Worm (Caenorhabditis elegans) whole organism, late embryonic: ENCODE measurements around the gene D2096.9.
"Not testable (repeated sequence)": the region's sequence is repeated elsewhere in the genome, so short reads cannot be mapped to it uniquely, and the experiment has no call there.

Experiments
- F13H6.1 ChIP-seq: sonication (generic microtip); optimal IDR thresholded peaks from 2 replicates; lab custom pipeline; 2016; ENCODE audit warnings: missing genetic modification characterization, missing compliant biosample characterization
- K09A11.1 ChIP-seq: sonication (generic microtip); optimal IDR thresholded peaks from 2 replicates; lab custom pipeline; 2017; ENCODE audit warnings: antibody characterized with exemption, mild to moderate bottlenecking, missing genetic modification characterization, missing compliant biosample characterization; ENCODE audit not compliant: insufficient read depth
- T23F11.4 ChIP-seq: fragments of 200-800 bp; sonication (Bioruptor generic); optimal IDR thresholded peaks from 2 replicates; lab custom pipeline; 2018; ENCODE audit warnings: mild to moderate bottlenecking, missing genetic modification characterization, missing compliant biosample characterization
- ceh-18 ChIP-seq: sonication (generic microtip); optimal IDR thresholded peaks from 2 replicates; lab custom pipeline; 2016; ENCODE audit warnings: missing genetic modification characterization, missing compliant biosample characterization
- ceh-19 ChIP-seq: fragments of 200-800 bp; sonication (Bioruptor generic); optimal IDR thresholded peaks from 2 replicates; lab custom pipeline; 2018; ENCODE audit warnings: mild to moderate bottlenecking, missing genetic modification characterization, missing compliant biosample characterization
- ceh-2 ChIP-seq: sonication (generic microtip); optimal IDR thresholded peaks from 2 replicates; lab custom pipeline; 2016; ENCODE audit warnings: missing genotype, missing genetic modification characterization, missing compliant biosample characterization
- ceh-24 ChIP-seq: sonication (generic microtip); optimal IDR thresholded peaks from 2 replicates; lab custom pipeline; 2016; ENCODE audit warnings: mild to moderate bottlenecking, missing genetic modification characterization, missing compliant biosample characterization
- ceh-31 ChIP-seq: sonication (generic microtip); optimal IDR thresholded peaks from 2 replicates; lab custom pipeline; 2016; ENCODE audit warnings: missing genetic modification characterization, missing compliant biosample characterization
- ceh-34 ChIP-seq: sonication (generic microtip); optimal IDR thresholded peaks from 2 replicates; lab custom pipeline; 2016; ENCODE audit warnings: mild to moderate bottlenecking, missing genetic modification characterization, missing compliant biosample characterization
- ceh-45 ChIP-seq: fragments of 200-800 bp; sonication (Bioruptor generic); IDR thresholded peaks from 2 replicates; pipeline ENCODE4 v1.3.6; 2022; ENCODE audit warnings: missing genetic modification reagents, missing genetic modification characterization, missing compliant biosample characterization
- ceh-48 ChIP-seq: sonication (generic microtip); optimal IDR thresholded peaks from 2 replicates; lab custom pipeline; 2016; ENCODE audit warnings: missing genetic modification characterization, inconsistent platforms, missing compliant biosample characterization
- che-1 ChIP-seq: sonication (generic microtip); optimal IDR thresholded peaks from 2 replicates; lab custom pipeline; 2016; ENCODE audit warnings: mild to moderate bottlenecking, missing genetic modification characterization, missing compliant biosample characterization
- dve-1 ChIP-seq: sonication (generic microtip); optimal IDR thresholded peaks from 2 replicates; lab custom pipeline; 2017; ENCODE audit warnings: antibody characterized with exemption, mild to moderate bottlenecking, missing genetic modification characterization, missing compliant biosample characterization
- elt-4 ChIP-seq: sonication (generic microtip); optimal IDR thresholded peaks from 2 replicates; lab custom pipeline; 2016; ENCODE audit warnings: missing genetic modification characterization, missing compliant biosample characterization
- eyg-1 ChIP-seq: sonication (generic microtip); optimal IDR thresholded peaks from 2 replicates; lab custom pipeline; 2016; ENCODE audit warnings: missing genotype, missing genetic modification characterization, missing compliant biosample characterization
- fax-1 ChIP-seq: sonication (generic microtip); optimal IDR thresholded peaks from 2 replicates; lab custom pipeline; 2016; ENCODE audit warnings: missing genotype, missing genetic modification characterization, missing compliant biosample characterization
- hlh-8 ChIP-seq: sonication (generic microtip); optimal IDR thresholded peaks from 2 replicates; lab custom pipeline; 2016; ENCODE audit warnings: missing genotype, missing genetic modification characterization, missing compliant biosample characterization
- madf-2 ChIP-seq: sonication (generic microtip); optimal IDR thresholded peaks from 2 replicates; lab custom pipeline; 2017; ENCODE audit warnings: missing genetic modification characterization, missing compliant biosample characterization
- nfya-1 ChIP-seq: sonication (generic microtip); optimal IDR thresholded peaks from 2 replicates; lab custom pipeline; 2017; ENCODE audit warnings: missing genetic modification characterization, mild to moderate bottlenecking, missing compliant biosample characterization, antibody characterized with exemption, moderate library complexity
- npax-4 ChIP-seq: sonication (generic microtip); optimal IDR thresholded peaks from 2 replicates; lab custom pipeline; 2016; ENCODE audit warnings: missing genetic modification characterization, missing compliant biosample characterization
- pha-4 ChIP-seq: fragments of 150-350 bp; optimal IDR thresholded peaks from 2 replicates; lab custom pipeline; 2018; ENCODE audit warnings: missing biosample characterization, missing genetic modification reagents, missing genetic modification characterization
- ref-2 ChIP-seq: sonication (generic microtip); optimal IDR thresholded peaks from 2 replicates; lab custom pipeline; 2016; ENCODE audit warnings: missing genetic modification characterization, missing compliant biosample characterization
- rnt-1 ChIP-seq: sonication (generic microtip); optimal IDR thresholded peaks from 2 replicates; lab custom pipeline; 2016; ENCODE audit warnings: missing genetic modification characterization, missing compliant biosample characterization
- tbx-2 ChIP-seq: sonication (generic microtip); optimal IDR thresholded peaks from 2 replicates; lab custom pipeline; 2016; ENCODE audit warnings: missing genetic modification characterization, missing compliant biosample characterization
- tbx-7 ChIP-seq: sonication (generic microtip); optimal IDR thresholded peaks from 2 replicates; lab custom pipeline; 2016; ENCODE audit warnings: missing genotype, missing genetic modification characterization, missing compliant biosample characterization
- ttx-3 ChIP-seq: sonication (generic microtip); optimal IDR thresholded peaks from 2 replicates; lab custom pipeline; 2016; ENCODE audit warnings: missing genetic modification reagents, missing genetic modification characterization, missing compliant biosample characterization
- unc-3 ChIP-seq, 2 experiments: fragments of 200-800 bp in 1 of 2; sonication (Bioruptor generic) in 1 of 2; sonication (generic microtip) in 1 of 2; conservative IDR thresholded peaks in 1 of 2; optimal IDR thresholded peaks in 1 of 2; 2 replicates each; pipeline versions ENCODE4 v1.3.6 to Lab custom; 2016 to 2022; ENCODE audit warnings: missing compliant biosample characterization in 2 of 2, missing genetic modification characterization in 2 of 2, missing genetic modification reagents in 1 of 2

D2096.9 gene

ce11 chrIV:8359716-8360407 lies 22.7 kb downstream of the D2096.9 start, which contains the start of gene D2096.5 (continued):
- TF ChIP-seq ceh-24 (tag; lab: Kevin White, UChicago) = no peak

- no peak for TF ChIP-seq npax-4
- TF ChIP-seq madf-2 = no peak
- no peak for TF ChIP-seq fax-1 (tag; lab: Kevin White, UChicago)
These were observed 24.1 kb downstream of the D2096.9 start, which contains the start of gene D2096.13 for ce11 chrIV:8358492-8358891. TSS of gene D2096.13 (minus strand) at chrIV:8358592.

ce11 chrIV:8357299-8357698 lies 25.3 kb downstream of the D2096.9 start:
- TF ChIP-seq eyg-1 (tag; lab: Kevin White, UChicago) (no peak), elt-4 (tag; lab: Kevin White, UChicago) (peak; percentile 64), tbx-7 (no peak)

ce11 chrIV:8355592-8355991 lies 27.0 kb downstream of the D2096.9 start, which contains the start of the genes F17E9.2 and col-116:
TSS of gene F17E9.2 (plus strand) at chrIV:8355892.
TSS of gene col-116 (plus strand) at chrIV:8355906.
- TF ChIP-seq ref-2 (tag; lab: Kevin White, UChicago) = no peak

- no peak for TF ChIP-seq elt-4 (tag; lab: Kevin White, UChicago)
- TF ChIP-seq ceh-2 = no peak
- TF ChIP-seq ceh-45 (GFP tag; lab: Robert Waterston, UW) = no peak
- TF ChIP-seq ceh-19 (GFP tag; lab: Kevin White, UChicago) = no peak
- TF ChIP-seq ceh-18 (tag; lab: Kevin White, UChicago) = no peak
- no peak for TF ChIP-seq pha-4 (tag; lab: Kevin White, UChicago)
- no peak for TF ChIP-seq rnt-1 (tag; lab: Kevin White, UChicago)
- TF ChIP-seq ref-2 (tag; lab: Kevin White, UChicago) = no peak
- no peak for TF ChIP-seq che-1 (tag; lab: Kevin White, UChicago)
- TF ChIP-seq T23F11.4 = no peak
- no peak for TF ChIP-seq unc-3 (GFP tag; conservative IDR thresholded peaks at IDR 0.05; lab: Robert Waterston, UW)
- no peak for TF ChIP-seq unc-3 (tag; optimal IDR thresholded peaks at IDR 0.05; lab: Kevin White, UChicago)
- TF ChIP-seq ceh-31 (tag; lab: Kevin White, UChicago) = no peak
- no peak for TF ChIP-seq dve-1 (tag; lab: Kevin White, UChicago)
- no peak for TF ChIP-seq hlh-8 (tag; lab: Kevin White, UChicago)
- TF ChIP-seq ttx-3 (tag; lab: Kevin White, UChicago) = no peak
- TF ChIP-seq ceh-48 (tag; lab: Kevin White, UChicago) = no peak
- TF ChIP-seq, all 69 proteins: peak for 0
These were observed 28.0 kb downstream of the D2096.9 start, which contains the start of gene F17E9.3 for ce11 chrIV:8354572-8354971. TSS of gene F17E9.3 (plus strand) at chrIV:8354872.

- TF ChIP-seq nfya-1 (tag; lab: Kevin White, UChicago); tbx-7; K09A11.1: not testable (repeated sequence)
These were observed 30.6 kb downstream of the D2096.9 start, which contains the start of gene F17E9.16 for ce11 chrIV:8352036-8352435. TSS of gene F17E9.16 (plus strand) at chrIV:8352336.

- no peak for TF ChIP-seq F13H6.1 (tag; lab: Kevin White, UChicago)
- no peak for TF ChIP-seq tbx-2 (tag; lab: Kevin White, UChicago)
- no peak for TF ChIP-seq ceh-34 (tag; lab: Kevin White, UChicago)
- TF ChIP-seq, all 69 proteins: peak for 0
These were observed 34.5 kb downstream of the D2096.9 start, which contains the start of gene F17E9.4 for ce11 chrIV:8348073-8348472. TSS of gene F17E9.4 (plus strand) at chrIV:8348373.
